Fruit fly (Drosophila melanogaster) whole organism, embryonic: Measurements from ENCODE around the gene PolE2.

Experiments used
- Abd-B ChIP-seq: fragments of 200-800 bp; sonication (Bioruptor generic); optimal IDR thresholded peaks from 2 replicates; lab custom pipeline; 2018; ENCODE audit warnings: missing biosample characterization, mild to moderate bottlenecking, missing genetic modification characterization, moderate library complexity
- Atf3 ChIP-seq: fragments of 200-800 bp; sonication (Bioruptor generic); optimal IDR thresholded peaks from 3 replicates; lab custom pipeline; 2016; ENCODE audit warnings: missing biosample characterization, missing genetic modification characterization
- BEAF-32 ChIP-seq: fragments of 200-800 bp; sonication (Bioruptor generic); optimal IDR thresholded peaks from 3 replicates; lab custom pipeline; 2017; ENCODE audit warnings: missing biosample characterization, missing genetic modification characterization, mild to moderate bottlenecking, moderate library complexity, missing genetic modification reagents
- CG13894 ChIP-seq: fragments of 200-800 bp; sonication (Bioruptor generic); optimal IDR thresholded peaks from 3 replicates; lab custom pipeline; 2018; ENCODE audit warnings: missing biosample characterization, mild to moderate bottlenecking, missing genetic modification characterization, moderate library complexity
- CG14667 ChIP-seq: fragments of 200-800 bp; sonication (Bioruptor generic); IDR thresholded peaks from 2 replicates; pipeline ENCODE4 v1.3.6; 2022; ENCODE audit warnings: missing biosample characterization, missing genetic modification characterization
- CG14710 ChIP-seq: fragments of 200-800 bp; sonication (Bioruptor generic); optimal IDR thresholded peaks from 3 replicates; lab custom pipeline; 2019; ENCODE audit warnings: missing biosample characterization, mild to moderate bottlenecking, missing genetic modification characterization, moderate library complexity
- CG15514 ChIP-seq: fragments of 200-800 bp; sonication (Bioruptor generic); optimal IDR thresholded peaks from 3 replicates; lab custom pipeline; 2017; ENCODE audit warnings: missing biosample characterization, missing genetic modification characterization, mild to moderate bottlenecking, moderate library complexity, missing genetic modification reagents
- CG1603 ChIP-seq: fragments of 200-800 bp; sonication (Bioruptor generic); optimal IDR thresholded peaks from 2 replicates; lab custom pipeline; 2019; ENCODE audit warnings: missing biosample characterization, mild to moderate bottlenecking, missing genetic modification characterization, moderate library complexity
- CG17829 ChIP-seq: fragments of 200-800 bp; optimal IDR thresholded peaks from 2 replicates; lab custom pipeline; 2019; ENCODE audit warnings: missing biosample characterization, mild to moderate bottlenecking, missing genetic modification characterization, moderate library complexity
- CG1832 ChIP-seq: fragments of 200-800 bp; sonication (Bioruptor generic); optimal IDR thresholded peaks from 2 replicates; lab custom pipeline; 2017; ENCODE audit warnings: missing biosample characterization, mild to moderate bottlenecking, missing genetic modification characterization, inconsistent platforms
- CG2116 ChIP-seq: fragments of 200-800 bp; sonication (Bioruptor generic); optimal IDR thresholded peaks from 3 replicates; lab custom pipeline; 2018; ENCODE audit warnings: missing biosample characterization, mild to moderate bottlenecking, missing genetic modification characterization
- CG2199 ChIP-seq: fragments of 200-800 bp; sonication (Bioruptor generic); IDR thresholded peaks from 3 replicates; pipeline ENCODE4 v1.3.6; 2022; ENCODE audit warnings: missing biosample characterization, missing genetic modification characterization
- CG2202 ChIP-seq: fragments of 200-800 bp; sonication (Bioruptor generic); optimal IDR thresholded peaks from 2 replicates; lab custom pipeline; 2018; ENCODE audit warnings: missing biosample characterization, mild to moderate bottlenecking, missing genetic modification characterization
- CG8290 ChIP-seq, 3 experiments: fragments of 200-800 bp; sonication (Bioruptor generic); optimal IDR thresholded peaks; 2 replicates each; lab custom pipeline; 2016 to 2019; ENCODE audit warnings: missing biosample characterization in 3 of 3, missing genetic modification characterization in 3 of 3, mild to moderate bottlenecking in 2 of 3, moderate library complexity in 1 of 3
- CG9215 ChIP-seq: fragments of 200-800 bp; sonication (Bioruptor generic); IDR thresholded peaks from 2 replicates; pipeline ENCODE4 v1.3.6; 2022; ENCODE audit warnings: missing biosample characterization, missing genetic modification characterization
- CG9797 ChIP-seq: fragments of 200-800 bp; sonication (Bioruptor generic); optimal IDR thresholded peaks from 3 replicates; lab custom pipeline; 2018; ENCODE audit warnings: missing biosample characterization, mild to moderate bottlenecking, missing genetic modification characterization
- CTCF ChIP-seq: fragments of 200-800 bp; sonication (Bioruptor generic); optimal IDR thresholded peaks from 2 replicates; lab custom pipeline; 2017; ENCODE audit warnings: missing biosample characterization, mild to moderate bottlenecking, missing genetic modification characterization, moderate library complexity
- Fer1 ChIP-seq: fragments of 200-800 bp; sonication (Bioruptor generic); optimal IDR thresholded peaks from 2 replicates; lab custom pipeline; 2017; ENCODE audit warnings: missing biosample characterization, mild to moderate bottlenecking, missing genetic modification characterization
- H2.0 ChIP-seq: fragments of 200-800 bp; sonication (Bioruptor generic); IDR thresholded peaks from 2 replicates; pipeline ENCODE4 v1.3.6; 2022; ENCODE audit warnings: missing biosample characterization, missing genetic modification characterization
- Hmr ChIP-seq: fragments of 200-800 bp; sonication (Bioruptor generic); optimal IDR thresholded peaks from 3 replicates; lab custom pipeline; 2017; ENCODE audit warnings: mild to moderate bottlenecking, missing biosample characterization, missing genetic modification reagents, missing genetic modification characterization
- MBD-R2 ChIP-seq: fragments of 200-800 bp; sonication (Bioruptor generic); IDR thresholded peaks from 2 replicates; pipeline ENCODE4 v1.3.6; 2022; ENCODE audit warnings: missing biosample characterization, missing genetic modification characterization
- MESR4 ChIP-seq: fragments of 200-800 bp; sonication (Bioruptor generic); optimal IDR thresholded peaks from 2 replicates; lab custom pipeline; 2018; ENCODE audit warnings: missing biosample characterization, mild to moderate bottlenecking, missing genetic modification characterization, moderate library complexity
- Max ChIP-seq: fragments of 200-800 bp; sonication (Bioruptor generic); optimal IDR thresholded peaks from 2 replicates; lab custom pipeline; 2016; ENCODE audit warnings: missing biosample characterization, mild to moderate bottlenecking, missing genetic modification characterization
- Med ChIP-seq: fragments of 200-800 bp; sonication (Bioruptor generic); peaks from one replicate; lab custom pipeline; 2016; ENCODE audit warnings: missing biosample characterization, missing genetic modification characterization, mild to moderate bottlenecking, inconsistent platforms, moderate library complexity
- Myb ChIP-seq: fragments of 200-800 bp; sonication (Bioruptor generic); optimal IDR thresholded peaks from 2 replicates; lab custom pipeline; 2016; ENCODE audit warnings: missing biosample characterization, missing genetic modification characterization
- Nf-YC ChIP-seq: fragments of 200-800 bp; optimal IDR thresholded peaks from 3 replicates; lab custom pipeline; 2019; ENCODE audit warnings: missing biosample characterization, mild to moderate bottlenecking, missing genetic modification characterization, moderate library complexity
- NfI ChIP-seq: fragments of 200-800 bp; sonication (Bioruptor generic); optimal IDR thresholded peaks from 3 replicates; lab custom pipeline; 2018; ENCODE audit warnings: missing biosample characterization, mild to moderate bottlenecking, missing genetic modification characterization, moderate library complexity
- Sin3A ChIP-seq: fragments of >200 bp; optimal IDR thresholded peaks from 2 replicates; lab custom pipeline; 2018
- Sox100B ChIP-seq: fragments of 200-800 bp; sonication (Bioruptor generic); optimal IDR thresholded peaks from 3 replicates; lab custom pipeline; 2018; ENCODE audit warnings: missing biosample characterization, mild to moderate bottlenecking, missing genetic modification characterization
- Sry-δ ChIP-seq: fragments of 200-800 bp; sonication (Bioruptor generic); optimal IDR thresholded peaks from 2 replicates; lab custom pipeline; 2016; ENCODE audit warnings: missing biosample characterization, missing genetic modification characterization
- al ChIP-seq: fragments of 200-800 bp; sonication (Bioruptor generic); IDR thresholded peaks from 2 replicates; pipeline ENCODE4 v1.3.6; 2022; ENCODE audit warnings: missing biosample characterization, missing genetic modification characterization
- ato ChIP-seq: fragments of 200-800 bp; sonication (Bioruptor generic); IDR thresholded peaks from 2 replicates; pipeline ENCODE4 v1.3.6; 2022; ENCODE audit warnings: missing biosample characterization, missing genetic modification characterization; ENCODE audit not compliant: partially characterized antibody
- bowl ChIP-seq: fragments of 200-800 bp; sonication (Bioruptor generic); IDR thresholded peaks from 2 replicates; pipeline ENCODE4 v1.3.6; 2022; ENCODE audit warnings: missing biosample characterization, missing genetic modification characterization
- chm ChIP-seq: fragments of 200-800 bp; sonication (Bioruptor generic); IDR thresholded peaks from 2 replicates; pipeline ENCODE4 v1.3.6; 2022; ENCODE audit warnings: missing biosample characterization, missing genetic modification characterization
- crp ChIP-seq, 2 experiments: fragments of 200-800 bp; sonication (Bioruptor generic); optimal IDR thresholded peaks; 2 replicates in 1 of 2; 3 replicates in 1 of 2; lab custom pipeline; 2017; ENCODE audit warnings: missing biosample characterization in 2 of 2, missing genetic modification characterization in 2 of 2, mild to moderate bottlenecking in 1 of 2, moderate library complexity in 1 of 2
- dimm ChIP-seq: fragments of 200-800 bp; sonication (Bioruptor generic); IDR thresholded peaks from 2 replicates; pipeline ENCODE4 v1.3.6; 2022; ENCODE audit warnings: missing biosample characterization, missing genetic modification characterization
- dmrt11E ChIP-seq: fragments of 200-800 bp; sonication (Bioruptor generic); optimal IDR thresholded peaks from 3 replicates; lab custom pipeline; 2018; ENCODE audit warnings: missing biosample characterization, mild to moderate bottlenecking, missing genetic modification characterization, moderate library complexity
- gfzf ChIP-seq: fragments of 200-800 bp; sonication (Bioruptor generic); optimal IDR thresholded peaks from 2 replicates; lab custom pipeline; 2016; ENCODE audit warnings: missing biosample characterization, mild to moderate bottlenecking, missing genetic modification characterization, moderate library complexity
- grau ChIP-seq: fragments of 200-800 bp; optimal IDR thresholded peaks from 3 replicates; lab custom pipeline; 2019; ENCODE audit warnings: missing biosample characterization, mild to moderate bottlenecking, missing genetic modification characterization, moderate library complexity
- gsb-n ChIP-seq: fragments of 200-800 bp; sonication (Bioruptor generic); optimal IDR thresholded peaks from 3 replicates; lab custom pipeline; 2018; ENCODE audit warnings: missing biosample characterization, mild to moderate bottlenecking, missing genetic modification characterization
- hbn ChIP-seq: fragments of 200-800 bp; sonication (Bioruptor generic); IDR thresholded peaks from 2 replicates; pipeline ENCODE4 v1.3.6; 2022; ENCODE audit warnings: missing biosample characterization, missing genetic modification characterization; ENCODE audit not compliant: partially characterized antibody
- nerfin-1 ChIP-seq: fragments of 200-800 bp; sonication (Bioruptor generic); optimal IDR thresholded peaks from 3 replicates; lab custom pipeline; 2019; ENCODE audit warnings: missing biosample characterization, mild to moderate bottlenecking, missing genetic modification characterization, moderate library complexity
- oc ChIP-seq: fragments of 200-800 bp; sonication (Bioruptor generic); optimal IDR thresholded peaks from 2 replicates; lab custom pipeline; 2018; ENCODE audit warnings: missing biosample characterization, mild to moderate bottlenecking, missing genetic modification characterization, moderate library complexity
- pita ChIP-seq: fragments of 200-800 bp; sonication (Bioruptor generic); optimal IDR thresholded peaks from 2 replicates; lab custom pipeline; 2017; ENCODE audit warnings: missing biosample characterization, mild to moderate bottlenecking, missing genetic modification characterization
- shn ChIP-seq: fragments of 200-800 bp; sonication (Bioruptor generic); optimal IDR thresholded peaks from 3 replicates; lab custom pipeline; 2016; ENCODE audit warnings: missing biosample characterization, missing genetic modification characterization
- stc ChIP-seq: fragments of 200-800 bp; sonication (Bioruptor generic); IDR thresholded peaks from 2 replicates; pipeline ENCODE4 v1.3.6; 2022; ENCODE audit warnings: missing biosample characterization, missing genetic modification characterization
- stwl ChIP-seq: fragments of 200-800 bp; sonication (Bioruptor generic); optimal IDR thresholded peaks from 3 replicates; lab custom pipeline; 2018; ENCODE audit warnings: missing biosample characterization, mild to moderate bottlenecking, missing genetic modification characterization, moderate library complexity
- tap ChIP-seq: fragments of 200-800 bp; optimal IDR thresholded peaks from 3 replicates; lab custom pipeline; 2019; ENCODE audit warnings: missing biosample characterization, mild to moderate bottlenecking, missing genetic modification characterization, moderate library complexity
- trem ChIP-seq: fragments of 200-800 bp; optimal IDR thresholded peaks from 3 replicates; lab custom pipeline; 2019; ENCODE audit warnings: missing biosample characterization, mild to moderate bottlenecking, missing genetic modification characterization, moderate library complexity

PolE2 gene

DNA sequence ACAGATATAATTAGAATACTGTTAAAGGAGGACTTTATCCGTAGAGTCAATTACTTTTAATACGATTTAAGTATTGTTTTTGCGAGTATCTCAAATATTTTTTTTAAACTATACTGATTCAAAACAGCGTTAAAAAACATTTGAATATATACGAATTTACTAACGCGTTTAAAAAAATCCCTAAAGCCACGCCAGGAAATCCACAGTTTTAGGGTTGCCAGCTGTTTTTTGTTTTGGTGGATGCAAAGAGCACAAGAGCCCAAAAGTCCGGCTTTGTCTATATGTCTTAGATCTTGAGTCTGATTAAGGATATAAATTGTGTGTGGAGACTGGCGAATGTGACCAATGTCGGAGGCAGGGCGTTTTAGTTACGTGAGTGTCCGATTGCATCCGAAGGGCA is 30.3 kb upstream of the PolE2 start (continued):
- no peak for TF ChIP-seq gsb-n (tag; lab: Kevin White, UChicago)
- peak; percentile 17 for TF ChIP-seq MESR4
- peak; percentile 19 for TF ChIP-seq BEAF-32 (GFP tag; lab: Kevin White, UChicago)
- no peak for TF ChIP-seq NfI (GFP tag; lab: Kevin White, UChicago)
- TF ChIP-seq CG1832 (GFP tag; lab: Kevin White, UChicago), result no peak
- no peak for TF ChIP-seq dimm (GFP tag; lab: Robert Waterston, UW)
- peak; percentile 42 for TF ChIP-seq trem
- TF ChIP-seq shn (GFP tag; lab: Kevin White, UChicago), result no peak
- TF ChIP-seq gfzf (GFP tag; lab: Kevin White, UChicago), result peak; percentile 76
- peak; percentile 90 for TF ChIP-seq stwl (tag; lab: Kevin White, UChicago)
- TF ChIP-seq Sin3A, result peak; percentile 6
- peak; percentile 53; the same call in 1 of the 2 replicates for TF ChIP-seq MBD-R2 (GFP tag; lab: Robert Waterston, UW)
- peak; percentile 2 for TF ChIP-seq Nf-YC
- TF ChIP-seq CTCF (GFP tag; lab: Kevin White, UChicago), result no peak
- TF ChIP-seq H2.0 (GFP tag; lab: Robert Waterston, UW), result 0 out of 2 replicates have a peak, but pooled peaks have one; percentile 23
- TF ChIP-seq CG9797 (GFP tag; lab: Kevin White, UChicago), result peak; percentile 53
- peak; percentile 3 for TF ChIP-seq CG8290 (GFP tag; optimal IDR thresholded peaks at IDR 0.05; lab: Kevin White, UChicago)
- TF ChIP-seq CG8290 (tag; optimal IDR thresholded peaks at IDR 0.05; lab: Kevin White, UChicago), result no peak
- TF ChIP-seq pita (GFP tag; lab: Kevin White, UChicago), result no peak
- TF ChIP-seq stc (GFP tag; lab: Robert Waterston, UW), result no peak
- no peak for TF ChIP-seq grau (tag; lab: Kevin White, UChicago)
- TF ChIP-seq crp (GFP tag; optimal IDR thresholded peaks at IDR 0.05; lab: Kevin White, UChicago), result peak in 1 of 2 experiments; percentile 33
- TF ChIP-seq CG2202 (tag; lab: Kevin White, UChicago), result no peak
- peak; percentile 87 for TF ChIP-seq CG15514 (GFP tag; lab: Kevin White, UChicago)
- TF ChIP-seq Sox100B, result no peak
- TF ChIP-seq hbn, result no peak
- TF ChIP-seq CG17829 (tag; lab: Kevin White, UChicago), result peak; percentile 8
- no peak for TF ChIP-seq bowl
- TF ChIP-seq CG13894 (tag; lab: Kevin White, UChicago), result no peak
- peak; percentile 51 for TF ChIP-seq CG2116 (GFP tag; lab: Kevin White, UChicago)
- no peak for TF ChIP-seq Abd-B (GFP tag; lab: Kevin White, UChicago)
- no peak for TF ChIP-seq chm (GFP tag; lab: Robert Waterston, UW)
- TF ChIP-seq CG1603 (tag; lab: Kevin White, UChicago), result peak; percentile 24
- peak; percentile 8 for TF ChIP-seq CG14710 (tag; lab: Kevin White, UChicago)
- TF ChIP-seq nerfin-1 (tag; lab: Kevin White, UChicago), result no peak
- TF ChIP-seq Fer1 (GFP tag; lab: Kevin White, UChicago), result no peak
- peak; percentile 82 for TF ChIP-seq Myb
- peak; percentile 30 for TF ChIP-seq Med

dm6 chr3L:5926015-5926988 is 29.1 kb upstream of the PolE2 start:
- no peak for TF ChIP-seq Sry-δ (GFP tag; lab: Kevin White, UChicago)
- TF ChIP-seq dmrt11E (tag; lab: Kevin White, UChicago), result peak; percentile 25
- no peak for TF ChIP-seq Max (GFP tag; lab: Kevin White, UChicago)
- TF ChIP-seq Atf3 (GFP tag; lab: Kevin White, UChicago), result no peak
- no peak for TF ChIP-seq oc (tag; lab: Kevin White, UChicago)
- peak; percentile 42 for TF ChIP-seq Hmr (GFP tag; lab: Kevin White, UChicago)
- TF ChIP-seq CG9215, result no peak
- TF ChIP-seq ato (GFP tag; lab: Robert Waterston, UW), result no peak
- peak; percentile 52 for TF ChIP-seq CG1603 (tag; lab: Kevin White, UChicago)
- peak; percentile 6 for TF ChIP-seq tap
- TF ChIP-seq CG2199 (GFP tag; lab: Robert Waterston, UW), result no peak
- no peak for TF ChIP-seq CG14667 (GFP tag; lab: Robert Waterston, UW)
- TF ChIP-seq al, result no peak
